Comparison of ENCODE assay signal across 3 worm cellular contexts in genomic region chrV:3450351-3450750, ce11.
TF ChIP-seq lines count a peak whose summit lies in the region.

No protein-coding gene starts in this region.

TF ChIP-seq in whole organism, L4 larva, 104 proteins besides CTCF, POLR2A, EP300 and RAD21:
- TF ChIP-seq unc-130 (GFP tag; optimal IDR thresholded peaks at IDR 0.05; lab: Kevin White, UChicago) = no peak
- TF ChIP-seq unc-62 (GFP tag; optimal IDR thresholded peaks at IDR 0.05 in 1 of 2; lab: Kevin White, UChicago) = peak in 1 of 2 experiments; percentile 91
- no peak for TF ChIP-seq unc-62 (tag; optimal IDR thresholded peaks at IDR 0.05; lab: Kevin White, UChicago)
- TF ChIP-seq aha-1 (tag; lab: Kevin White, UChicago) = peak; percentile 70
- no peak for TF ChIP-seq lin-15B (tag; optimal IDR thresholded peaks at IDR 0.05; lab: Kevin White, UChicago)
TF ChIP-seq in whole organism, L4 larva: peak in this region for 2.

TF ChIP-seq in whole organism, late embryonic, 69 proteins besides CTCF, POLR2A, EP300 and RAD21:
- TF ChIP-seq nhr-232 (tag; optimal IDR thresholded peaks at IDR 0.05; lab: Kevin White, UChicago) = no peak
- TF ChIP-seq hlh-13 (GFP tag; optimal IDR thresholded peaks at IDR 0.05; lab: Kevin White, UChicago) = no peak
- TF ChIP-seq gmeb-2 (tag; optimal IDR thresholded peaks at IDR 0.05; lab: Kevin White, UChicago) = no peak
- TF ChIP-seq ahr-1 (tag; optimal IDR thresholded peaks at IDR 0.05; lab: Kevin White, UChicago) = no peak
- TF ChIP-seq madf-2 (tag; optimal IDR thresholded peaks at IDR 0.05; lab: Kevin White, UChicago) = no peak
- peak; percentile 72 for TF ChIP-seq ref-2 (tag; optimal IDR thresholded peaks at IDR 0.05; lab: Kevin White, UChicago)

TF ChIP-seq in whole organism, mixed stage, embryonic, 35 proteins besides CTCF, POLR2A, EP300 and RAD21:
- TF ChIP-seq sptf-1 (tag; optimal IDR thresholded peaks at IDR 0.05; lab: Kevin White, UChicago) (peak; percentile 7), blmp-1 (tag; optimal IDR thresholded peaks at IDR 0.05; lab: Kevin White, UChicago) (no peak)
